Fruit fly (Drosophila melanogaster) whole organism, embryonic: ENCODE results near the gene CG12608.

Source experiments
- Aef1 ChIP-seq: fragments of 200-800 bp; sonication (Bioruptor generic); IDR thresholded peaks from 3 replicates; pipeline ENCODE4 v1.3.6; 2022; ENCODE audit warnings: missing biosample characterization, missing genetic modification characterization
- CG10321 ChIP-seq: fragments of 200-800 bp; sonication (Bioruptor generic); IDR thresholded peaks from 2 replicates; pipeline ENCODE4 v1.3.6; 2022; ENCODE audit warnings: missing biosample characterization, missing genetic modification characterization
- CG15479 ChIP-seq: fragments of 200-800 bp; sonication (Bioruptor generic); optimal IDR thresholded peaks from 3 replicates; lab custom pipeline; 2019; ENCODE audit warnings: missing biosample characterization, mild to moderate bottlenecking, missing genetic modification characterization, moderate library complexity
- CG1832 ChIP-seq: fragments of 200-800 bp; sonication (Bioruptor generic); optimal IDR thresholded peaks from 2 replicates; lab custom pipeline; 2017; ENCODE audit warnings: missing biosample characterization, mild to moderate bottlenecking, missing genetic modification characterization, inconsistent platforms
- CG18476 ChIP-seq: fragments of 200-800 bp; sonication (Bioruptor generic); optimal IDR thresholded peaks from 2 replicates; lab custom pipeline; 2016; ENCODE audit warnings: missing biosample characterization, mild to moderate bottlenecking, missing genetic modification characterization
- CG2678 ChIP-seq: fragments of 200-800 bp; sonication (Bioruptor generic); optimal IDR thresholded peaks from 3 replicates; lab custom pipeline; 2019; ENCODE audit warnings: missing biosample characterization, mild to moderate bottlenecking, missing genetic modification characterization, moderate library complexity
- CG31441 ChIP-seq: fragments of 200-800 bp; sonication (Bioruptor generic); IDR thresholded peaks from 2 replicates; pipeline ENCODE4 v1.3.6; 2022; ENCODE audit warnings: missing biosample characterization, missing genetic modification characterization
- CG3163 ChIP-seq: fragments of 200-800 bp; sonication (Bioruptor generic); optimal IDR thresholded peaks from 3 replicates; lab custom pipeline; 2016; ENCODE audit warnings: missing biosample characterization, missing genetic modification characterization
- CG34376 ChIP-seq: fragments of 200-800 bp; sonication (Bioruptor generic); optimal IDR thresholded peaks from 2 replicates; lab custom pipeline; 2018; ENCODE audit warnings: missing biosample characterization, mild to moderate bottlenecking, missing genetic modification characterization
- CG42726 ChIP-seq: fragments of 200-800 bp; sonication (Bioruptor generic); IDR thresholded peaks from 2 replicates; pipeline ENCODE4 v1.3.6; 2022; ENCODE audit warnings: missing biosample characterization, missing genetic modification characterization; ENCODE audit not compliant: partially characterized antibody
- CG5245 ChIP-seq: fragments of 200-800 bp; sonication (Bioruptor generic); optimal IDR thresholded peaks from 3 replicates; lab custom pipeline; 2016; ENCODE audit warnings: missing biosample characterization, missing genetic modification characterization
- CG8944 ChIP-seq: fragments of 200-800 bp; sonication (Bioruptor generic); optimal IDR thresholded peaks from 3 replicates; lab custom pipeline; 2016; ENCODE audit warnings: missing biosample characterization, missing genetic modification characterization
- CG9797 ChIP-seq: fragments of 200-800 bp; sonication (Bioruptor generic); optimal IDR thresholded peaks from 3 replicates; lab custom pipeline; 2018; ENCODE audit warnings: missing biosample characterization, mild to moderate bottlenecking, missing genetic modification characterization
- CHES-1-like ChIP-seq: fragments of 200-800 bp; sonication (Bioruptor generic); optimal IDR thresholded peaks from 2 replicates; lab custom pipeline; 2016; ENCODE audit warnings: missing biosample characterization, missing genetic modification characterization
- CTCF ChIP-seq: fragments of 200-800 bp; sonication (Bioruptor generic); optimal IDR thresholded peaks from 2 replicates; lab custom pipeline; 2017; ENCODE audit warnings: missing biosample characterization, mild to moderate bottlenecking, missing genetic modification characterization, moderate library complexity
- D19B ChIP-seq: fragments of 200-800 bp; sonication (Bioruptor generic); optimal IDR thresholded peaks from 2 replicates; lab custom pipeline; 2017; ENCODE audit warnings: missing biosample characterization, mild to moderate bottlenecking, missing genetic modification characterization
- Deaf1 ChIP-seq: fragments of 200-800 bp; optimal IDR thresholded peaks from 3 replicates; lab custom pipeline; 2019; ENCODE audit warnings: missing biosample characterization, mild to moderate bottlenecking, missing genetic modification characterization, moderate library complexity
- Fer1 ChIP-seq: fragments of 200-800 bp; sonication (Bioruptor generic); optimal IDR thresholded peaks from 2 replicates; lab custom pipeline; 2017; ENCODE audit warnings: missing biosample characterization, mild to moderate bottlenecking, missing genetic modification characterization
- H2.0 ChIP-seq: fragments of 200-800 bp; sonication (Bioruptor generic); IDR thresholded peaks from 2 replicates; pipeline ENCODE4 v1.3.6; 2022; ENCODE audit warnings: missing biosample characterization, missing genetic modification characterization
- Hey ChIP-seq: fragments of 200-800 bp; sonication (Bioruptor generic); optimal IDR thresholded peaks from 3 replicates; lab custom pipeline; 2018; ENCODE audit warnings: missing biosample characterization, mild to moderate bottlenecking, missing genetic modification characterization
- Hmr ChIP-seq: fragments of 200-800 bp; sonication (Bioruptor generic); optimal IDR thresholded peaks from 3 replicates; lab custom pipeline; 2017; ENCODE audit warnings: mild to moderate bottlenecking, missing biosample characterization, missing genetic modification reagents, missing genetic modification characterization
- Nf-YC ChIP-seq: fragments of 200-800 bp; optimal IDR thresholded peaks from 3 replicates; lab custom pipeline; 2019; ENCODE audit warnings: missing biosample characterization, mild to moderate bottlenecking, missing genetic modification characterization, moderate library complexity
- Pdp1 ChIP-seq, 2 experiments: fragments of 200-800 bp; sonication (Bioruptor generic); optimal IDR thresholded peaks; 3 replicates each; lab custom pipeline; 2016; ENCODE audit warnings: missing biosample characterization in 2 of 2, missing genetic modification characterization in 2 of 2, mild to moderate bottlenecking in 1 of 2, moderate library complexity in 1 of 2
- Rfx ChIP-seq: fragments of 200-800 bp; sonication (Bioruptor generic); IDR thresholded peaks from 2 replicates; pipeline ENCODE4 v1.3.6; 2022; ENCODE audit warnings: missing biosample characterization, missing genetic modification characterization
- Sox102F ChIP-seq: fragments of 200-800 bp; sonication (Bioruptor generic); optimal IDR thresholded peaks from 2 replicates; lab custom pipeline; 2018; ENCODE audit warnings: missing biosample characterization, mild to moderate bottlenecking, missing genetic modification characterization, moderate library complexity
- Trl ChIP-seq, 3 experiments: fragments of >200 bp in 2 of 3; fragments of 200-800 bp in 1 of 3; sonication (Bioruptor generic) in 1 of 3; optimal IDR thresholded peaks; 2 replicates in 1 of 3; 3 replicates in 2 of 3; lab custom pipeline; 2016 to 2017; ENCODE audit warnings: missing biosample characterization in 1 of 3, missing genetic modification characterization in 1 of 3
- cas ChIP-seq: fragments of 200-800 bp; sonication (Bioruptor generic); IDR thresholded peaks from 2 replicates; pipeline ENCODE4 v1.3.6; 2022; ENCODE audit warnings: missing biosample characterization, missing genetic modification characterization
- chinmo ChIP-seq: fragments of 200-800 bp; sonication (Bioruptor generic); IDR thresholded peaks from 4 replicates; pipeline ENCODE4 v1.3.6; 2022; ENCODE audit warnings: missing biosample characterization, missing genetic modification characterization; ENCODE audit not compliant: partially characterized antibody
- ci ChIP-seq: fragments of 200-800 bp; sonication (Bioruptor generic); IDR thresholded peaks from 3 replicates; pipeline ENCODE4 v1.3.6; 2022; ENCODE audit warnings: missing biosample characterization, missing genetic modification characterization
- crol ChIP-seq: fragments of 200-800 bp; sonication (Bioruptor generic); IDR thresholded peaks from 2 replicates; pipeline ENCODE4 v1.3.6; 2022; ENCODE audit warnings: missing biosample characterization, missing genetic modification characterization
- dmrt99B ChIP-seq: fragments of 200-800 bp; sonication (Bioruptor generic); optimal IDR thresholded peaks from 2 replicates; lab custom pipeline; 2018; ENCODE audit warnings: missing biosample characterization, mild to moderate bottlenecking, missing genetic modification characterization, moderate library complexity
- dysf ChIP-seq: fragments of 200-800 bp; sonication (Bioruptor generic); IDR thresholded peaks from 3 replicates; pipeline ENCODE4 v1.3.6; 2022; ENCODE audit warnings: missing biosample characterization, missing genetic modification characterization
- exex ChIP-seq: fragments of 200-800 bp; sonication (Bioruptor generic); optimal IDR thresholded peaks from 4 replicates; lab custom pipeline; 2018; ENCODE audit warnings: missing biosample characterization, mild to moderate bottlenecking, missing genetic modification characterization, moderate library complexity
- eyg ChIP-seq: fragments of 200-800 bp; sonication (Bioruptor generic); optimal IDR thresholded peaks from 3 replicates; lab custom pipeline; 2016; ENCODE audit warnings: missing biosample characterization, missing genetic modification characterization
- ftz-f1 ChIP-seq: fragments of 200-800 bp; sonication (Bioruptor generic); optimal IDR thresholded peaks from 2 replicates; lab custom pipeline; 2016; ENCODE audit warnings: missing biosample characterization, missing genetic modification characterization
- gro ChIP-seq: fragments of 200-800 bp; sonication (Bioruptor generic); optimal IDR thresholded peaks from 2 replicates; lab custom pipeline; 2016; ENCODE audit warnings: missing biosample characterization, missing genetic modification characterization
- h ChIP-seq: fragments of >200 bp; optimal IDR thresholded peaks from 2 replicates; lab custom pipeline; 2017
- lab ChIP-seq: fragments of 200-800 bp; sonication (Bioruptor generic); optimal IDR thresholded peaks from 3 replicates; lab custom pipeline; 2017; ENCODE audit warnings: missing biosample characterization, missing genetic modification characterization, mild to moderate bottlenecking, moderate library complexity, missing genetic modification reagents
- mirr ChIP-seq: fragments of 200-800 bp; sonication (Bioruptor generic); optimal IDR thresholded peaks from 3 replicates; lab custom pipeline; 2018; ENCODE audit warnings: missing biosample characterization, mild to moderate bottlenecking, missing genetic modification characterization
- nerfin-1 ChIP-seq: fragments of 200-800 bp; sonication (Bioruptor generic); optimal IDR thresholded peaks from 3 replicates; lab custom pipeline; 2019; ENCODE audit warnings: missing biosample characterization, mild to moderate bottlenecking, missing genetic modification characterization, moderate library complexity
- odd ChIP-seq: fragments of 200-800 bp; sonication (Bioruptor generic); optimal IDR thresholded peaks from 2 replicates; lab custom pipeline; 2017; ENCODE audit warnings: missing biosample characterization, mild to moderate bottlenecking, missing genetic modification characterization
- pb ChIP-seq: fragments of 200-800 bp; sonication (Bioruptor generic); optimal IDR thresholded peaks from 3 replicates; lab custom pipeline; 2016; ENCODE audit warnings: missing biosample characterization, missing genetic modification characterization
- ro ChIP-seq: fragments of 200-800 bp; sonication (Bioruptor generic); IDR thresholded peaks from 2 replicates; pipeline ENCODE4 v1.3.6; 2022; ENCODE audit warnings: missing biosample characterization, missing genetic modification characterization
- row ChIP-seq: fragments of 200-800 bp; sonication (Bioruptor generic); IDR thresholded peaks from 3 replicates; pipeline ENCODE4 v1.3.6; 2022; ENCODE audit warnings: missing biosample characterization, missing genetic modification characterization
- sens ChIP-seq: fragments of 200-800 bp; sonication (Bioruptor generic); peaks from one replicate; lab custom pipeline; 2016; ENCODE audit warnings: missing biosample characterization, missing genetic modification characterization
- sens-2 ChIP-seq: fragments of 200-800 bp; sonication (Bioruptor generic); IDR thresholded peaks from 2 replicates; pipeline ENCODE4 v1.3.6; 2022; ENCODE audit warnings: missing biosample characterization, missing genetic modification characterization
- sug ChIP-seq: fragments of 200-800 bp; optimal IDR thresholded peaks from 2 replicates; lab custom pipeline; 2019; ENCODE audit warnings: missing biosample characterization, mild to moderate bottlenecking, missing genetic modification characterization, moderate library complexity
- yki ChIP-seq: fragments of >200 bp; optimal IDR thresholded peaks from 3 replicates; lab custom pipeline; 2018

CG12608 gene

dm6 chrX:15307485-15308138, 36.8 kb downstream of the CG12608 start (continued):
- no peak for TF ChIP-seq ro (GFP tag; lab: Robert Waterston, UW)
- TF ChIP-seq nerfin-1 = no peak
- no peak for TF ChIP-seq D19B (GFP tag; lab: Kevin White, UChicago)
- peak; percentile 43 for TF ChIP-seq CG34376 (GFP tag; lab: Kevin White, UChicago)
- no peak for TF ChIP-seq CG42726
- peak; percentile 10 for TF ChIP-seq Hey (tag; lab: Kevin White, UChicago)
- peak; percentile 26 for TF ChIP-seq ftz-f1
- TF ChIP-seq Fer1 = peak; percentile 27
- no peak for TF ChIP-seq CG15479 (GFP tag; lab: Kevin White, UChicago)
- TF ChIP-seq CG8944 (GFP tag; lab: Kevin White, UChicago) = no peak
- TF ChIP-seq pb (GFP tag; lab: Kevin White, UChicago) = no peak
- no peak for TF ChIP-seq CHES-1-like (GFP tag; lab: Kevin White, UChicago)
- TF ChIP-seq CG9797 = no peak
- peak; percentile 8 for TF ChIP-seq CG2678 (tag; lab: Kevin White, UChicago)
- TF ChIP-seq CG18476 (GFP tag; lab: Kevin White, UChicago) = no peak
- no peak for TF ChIP-seq eyg (GFP tag; lab: Kevin White, UChicago)
- TF ChIP-seq yki (lab: Kevin White, UChicago) = no peak
- no peak for TF ChIP-seq Rfx (GFP tag; lab: Robert Waterston, UW)

dm6 chrX:15305975-15306909, 38.2 kb downstream of the CG12608 start:
- TF ChIP-seq odd (GFP tag; lab: Kevin White, UChicago) (no peak), h (lab: Kevin White, UChicago) (no peak), H2.0 (GFP tag; lab: Robert Waterston, UW) (no peak), sens-2 (GFP tag; lab: Robert Waterston, UW) (no peak), CG3163 (GFP tag; lab: Kevin White, UChicago) (peak; percentile 57), CG10321 (peak; percentile 81), CG31441 (GFP tag; lab: Robert Waterston, UW) (0 out of 2 replicates have a peak, but pooled peaks have one; percentile 16), Nf-YC (tag; lab: Kevin White, UChicago) (peak; percentile 20), Sox102F (GFP tag; lab: Kevin White, UChicago) (peak; percentile 30), sug (tag; lab: Kevin White, UChicago) (peak; percentile 8), gro (GFP tag; lab: Kevin White, UChicago) (peak; percentile 35), dysf (GFP tag; lab: Robert Waterston, UW) (0 out of 3 replicates have a peak, but pooled peaks have one; percentile 23), exex (tag; lab: Kevin White, UChicago) (peak; percentile 12), crol (GFP tag; lab: Robert Waterston, UW) (peak; percentile 62), yki (lab: Kevin White, UChicago) (no peak), Trl (optimal IDR thresholded peaks at IDR 0.05; lab: Kevin White, UChicago) (peak; percentile 72 to 91), Trl (GFP tag; optimal IDR thresholded peaks at IDR 0.05; lab: Kevin White, UChicago) (no peak), row (GFP tag; lab: Robert Waterston, UW) (peak; percentile 30; the same call in 1 of the 3 replicates), CG5245 (GFP tag; lab: Kevin White, UChicago) (no peak), sens (peak; percentile 87), Deaf1 (tag; lab: Kevin White, UChicago) (peak; percentile 20), dmrt99B (tag; lab: Kevin White, UChicago) (peak; percentile 1), chinmo (GFP tag; lab: Robert Waterston, UW) (peak; percentile 84; the same call in 2 of the 4 replicates), cas (GFP tag; lab: Robert Waterston, UW) (no peak), lab (GFP tag; lab: Kevin White, UChicago) (peak; percentile 25), Pdp1 (GFP tag; optimal IDR thresholded peaks at IDR 0.05; lab: Kevin White, UChicago) (peak in 1 of 2 experiments; percentile 29), CTCF (GFP tag; lab: Kevin White, UChicago) (peak; percentile 72), CG1832 (GFP tag; lab: Kevin White, UChicago) (peak; percentile 71), Aef1 (GFP tag; lab: Robert Waterston, UW) (peak; percentile 71), ci (GFP tag; lab: Robert Waterston, UW) (peak; percentile 17; the same call in 1 of the 3 replicates), Hmr (GFP tag; lab: Kevin White, UChicago) (peak; percentile 8), mirr (GFP tag; lab: Kevin White, UChicago) (peak; percentile 24)
